Fruit fly (Drosophila melanogaster): Measurements from ENCODE around the gene nwk.

- TF ChIP-seq psq (optimal IDR thresholded peaks at IDR 0.05) (no peak), Myc (optimal IDR thresholded peaks at IDR 0.05) (no peak), ttk (optimal IDR thresholded peaks at IDR 0.05) (no peak), h (optimal IDR thresholded peaks at IDR 0.05) (no peak), insv (optimal IDR thresholded peaks at IDR 0.05) (no peak), Sin3A (optimal IDR thresholded peaks at IDR 0.05) (no peak)
Measured at dm6 chr3L:9141998-9142397, 4.3 kb downstream of the nwk start.
